Worm (Caenorhabditis elegans): ENCODE results near the gene flh-2.

- TF ChIP-seq him-1 (tag; optimal IDR thresholded peaks at IDR 0.05) = no peak
- no peak for TF ChIP-seq dao-5 (tag; optimal IDR thresholded peaks at IDR 0.05)
Observed at ce11 chrIII:4947352-4947751, 4.6 kb upstream of the flh-2 start.

Data from whole organism, L4/young adult.